Fruit fly (Drosophila melanogaster) whole organism, embryonic: ENCODE measurements around the gene Tpr2.
A peak's percentile ranks its signal among the peaks of the same experiment; 100 is the strongest.

Experiments
- Abd-B ChIP-seq: fragments of 200-800 bp; sonication (Bioruptor generic); optimal IDR thresholded peaks from 2 replicates; lab custom pipeline; 2018; ENCODE audit warnings: missing biosample characterization, mild to moderate bottlenecking, missing genetic modification characterization, moderate library complexity
- Ada2b ChIP-seq: fragments of 200-800 bp; sonication (Bioruptor generic); IDR thresholded peaks from 2 replicates; pipeline ENCODE4 v1.3.6; 2022; ENCODE audit warnings: missing biosample characterization, missing genetic modification characterization
- Aef1 ChIP-seq: fragments of 200-800 bp; sonication (Bioruptor generic); IDR thresholded peaks from 3 replicates; pipeline ENCODE4 v1.3.6; 2022; ENCODE audit warnings: missing biosample characterization, missing genetic modification characterization
- Antp ChIP-seq: fragments of 200-800 bp; sonication (Bioruptor generic); optimal IDR thresholded peaks from 3 replicates; lab custom pipeline; 2016; ENCODE audit warnings: missing biosample characterization, missing genetic modification characterization
- Atf3 ChIP-seq: fragments of 200-800 bp; sonication (Bioruptor generic); optimal IDR thresholded peaks from 3 replicates; lab custom pipeline; 2016; ENCODE audit warnings: missing biosample characterization, missing genetic modification characterization
- Atf6 ChIP-seq: fragments of 200-800 bp; sonication (Bioruptor generic); IDR thresholded peaks from 2 replicates; pipeline ENCODE4 v1.3.6; 2022; ENCODE audit warnings: missing biosample characterization, missing genetic modification characterization
- Blimp-1 ChIP-seq: fragments of 200-800 bp; sonication (Bioruptor generic); optimal IDR thresholded peaks from 3 replicates; lab custom pipeline; 2018; ENCODE audit warnings: missing biosample characterization, missing genetic modification characterization, mild to moderate bottlenecking, moderate library complexity, missing genetic modification reagents
- CG11085 ChIP-seq: fragments of 200-800 bp; sonication (Bioruptor generic); IDR thresholded peaks from 2 replicates; pipeline ENCODE4 v1.3.6; 2022; ENCODE audit warnings: missing biosample characterization, missing genetic modification characterization
- CG12769 ChIP-seq: fragments of 200-800 bp; sonication (Bioruptor generic); optimal IDR thresholded peaks from 2 replicates; lab custom pipeline; 2019; ENCODE audit warnings: missing biosample characterization, mild to moderate bottlenecking, missing genetic modification characterization, moderate library complexity
- CG13624 ChIP-seq: fragments of 200-800 bp; sonication (Bioruptor generic); optimal IDR thresholded peaks from 2 replicates; lab custom pipeline; 2016; ENCODE audit warnings: missing biosample characterization, missing genetic modification characterization
- CG14710 ChIP-seq: fragments of 200-800 bp; sonication (Bioruptor generic); optimal IDR thresholded peaks from 3 replicates; lab custom pipeline; 2019; ENCODE audit warnings: missing biosample characterization, mild to moderate bottlenecking, missing genetic modification characterization, moderate library complexity
- CG14860 ChIP-seq: fragments of 200-800 bp; sonication (Bioruptor generic); IDR thresholded peaks from 3 replicates; pipeline ENCODE4 v1.3.6; 2022; ENCODE audit warnings: missing biosample characterization, missing genetic modification characterization; ENCODE audit not compliant: partially characterized antibody
- CG1529 ChIP-seq: fragments of 200-800 bp; sonication (Bioruptor generic); optimal IDR thresholded peaks from 3 replicates; lab custom pipeline; 2018; ENCODE audit warnings: missing biosample characterization, missing genetic modification characterization
- CG17802 ChIP-seq: fragments of 200-800 bp; sonication (Bioruptor generic); optimal IDR thresholded peaks from 2 replicates; lab custom pipeline; 2018; ENCODE audit warnings: missing biosample characterization, mild to moderate bottlenecking, missing genetic modification characterization, moderate library complexity
- CG32772 ChIP-seq: fragments of 200-800 bp; sonication (Bioruptor generic); IDR thresholded peaks from 2 replicates; pipeline ENCODE4 v1.3.6; 2022; ENCODE audit warnings: missing biosample characterization, missing genetic modification characterization
- CG34376 ChIP-seq: fragments of 200-800 bp; sonication (Bioruptor generic); optimal IDR thresholded peaks from 2 replicates; lab custom pipeline; 2018; ENCODE audit warnings: missing biosample characterization, mild to moderate bottlenecking, missing genetic modification characterization
- CG42726 ChIP-seq: fragments of 200-800 bp; sonication (Bioruptor generic); IDR thresholded peaks from 2 replicates; pipeline ENCODE4 v1.3.6; 2022; ENCODE audit warnings: missing biosample characterization, missing genetic modification characterization; ENCODE audit not compliant: partially characterized antibody
- CG4707 ChIP-seq: fragments of 200-800 bp; sonication (Bioruptor generic); optimal IDR thresholded peaks from 2 replicates; lab custom pipeline; 2018; ENCODE audit warnings: missing biosample characterization, mild to moderate bottlenecking, missing genetic modification characterization, moderate library complexity
- CG6272 ChIP-seq: fragments of 200-800 bp; sonication (Bioruptor generic); IDR thresholded peaks from 2 replicates; pipeline ENCODE4 v1.3.6; 2022; ENCODE audit warnings: missing biosample characterization, missing genetic modification characterization
- CG7556 ChIP-seq: fragments of 200-800 bp; sonication (Bioruptor generic); optimal IDR thresholded peaks from 2 replicates; lab custom pipeline; 2017; ENCODE audit warnings: missing biosample characterization, mild to moderate bottlenecking, missing genetic modification characterization
- CG7839 ChIP-seq: fragments of 200-800 bp; sonication (Bioruptor generic); optimal IDR thresholded peaks from 3 replicates; lab custom pipeline; 2018; ENCODE audit warnings: missing biosample characterization, mild to moderate bottlenecking, missing genetic modification characterization, moderate library complexity
- CG8944 ChIP-seq: fragments of 200-800 bp; sonication (Bioruptor generic); optimal IDR thresholded peaks from 3 replicates; lab custom pipeline; 2016; ENCODE audit warnings: missing biosample characterization, missing genetic modification characterization
- CTCF ChIP-seq: fragments of 200-800 bp; sonication (Bioruptor generic); optimal IDR thresholded peaks from 2 replicates; lab custom pipeline; 2017; ENCODE audit warnings: missing biosample characterization, mild to moderate bottlenecking, missing genetic modification characterization, moderate library complexity
- Camta ChIP-seq: fragments of 200-800 bp; sonication (Bioruptor generic); optimal IDR thresholded peaks from 2 replicates; lab custom pipeline; 2016; ENCODE audit warnings: missing biosample characterization, missing genetic modification characterization
- Dek ChIP-seq: fragments of 200-800 bp; sonication (Bioruptor generic); optimal IDR thresholded peaks from 3 replicates; lab custom pipeline; 2019; ENCODE audit warnings: missing biosample characterization, mild to moderate bottlenecking, missing genetic modification characterization, moderate library complexity
- Dfd ChIP-seq, 2 experiments: fragments of >200 bp; optimal IDR thresholded peaks; 2 replicates each; lab custom pipeline; 2017; ENCODE audit warnings: missing biosample characterization in 2 of 2, missing genetic modification characterization in 2 of 2
- E2f2 ChIP-seq: fragments of 200-800 bp; sonication (Bioruptor generic); IDR thresholded peaks from 2 replicates; pipeline ENCODE4 v1.3.6; 2022; ENCODE audit warnings: missing biosample characterization, missing genetic modification characterization
- Ets65A ChIP-seq: fragments of 200-800 bp; sonication (Bioruptor generic); peaks from one replicate; lab custom pipeline; 2016; ENCODE audit warnings: missing biosample characterization, missing genetic modification characterization
- Ets97D ChIP-seq: fragments of 200-800 bp; sonication (Bioruptor generic); optimal IDR thresholded peaks from 3 replicates; lab custom pipeline; 2016; ENCODE audit warnings: missing biosample characterization, missing genetic modification characterization
- Myb ChIP-seq: fragments of 200-800 bp; sonication (Bioruptor generic); optimal IDR thresholded peaks from 2 replicates; lab custom pipeline; 2016; ENCODE audit warnings: missing biosample characterization, missing genetic modification characterization
- Ptx1 ChIP-seq: fragments of 200-800 bp; sonication (Bioruptor generic); IDR thresholded peaks from 2 replicates; pipeline ENCODE4 v1.3.6; 2022; ENCODE audit warnings: missing biosample characterization, missing genetic modification characterization
- Stat92E ChIP-seq, 3 experiments: fragments of >200 bp in 2 of 3; fragments of 200-800 bp in 1 of 3; sonication (Bioruptor generic) in 1 of 3; optimal IDR thresholded peaks; 2 replicates each; lab custom pipeline; 2017 to 2019; ENCODE audit warnings: missing biosample characterization in 3 of 3, missing genetic modification characterization in 3 of 3, mild to moderate bottlenecking in 1 of 3, moderate library complexity in 1 of 3
- Trl ChIP-seq, 3 experiments: fragments of >200 bp in 2 of 3; fragments of 200-800 bp in 1 of 3; sonication (Bioruptor generic) in 1 of 3; optimal IDR thresholded peaks; 2 replicates in 1 of 3; 3 replicates in 2 of 3; lab custom pipeline; 2016 to 2017; ENCODE audit warnings: missing biosample characterization in 1 of 3, missing genetic modification characterization in 1 of 3
- chif ChIP-seq, 2 experiments: fragments of 200-800 bp; sonication (Bioruptor generic); optimal IDR thresholded peaks; 3 replicates each; lab custom pipeline; 2016; ENCODE audit warnings: missing biosample characterization in 2 of 2, missing genetic modification characterization in 2 of 2
- disco-r ChIP-seq: fragments of 200-800 bp; sonication (Bioruptor generic); optimal IDR thresholded peaks from 2 replicates; lab custom pipeline; 2016; ENCODE audit warnings: missing biosample characterization, missing genetic modification characterization
- ewg ChIP-seq: fragments of 200-800 bp; sonication (Bioruptor generic); optimal IDR thresholded peaks from 3 replicates; lab custom pipeline; 2017; ENCODE audit warnings: mild to moderate bottlenecking, missing biosample characterization, missing genetic modification reagents, missing genetic modification characterization
- grn ChIP-seq: fragments of 200-800 bp; sonication (Bioruptor generic); optimal IDR thresholded peaks from 3 replicates; lab custom pipeline; 2017; ENCODE audit warnings: missing biosample characterization, missing genetic modification characterization
- ind ChIP-seq: fragments of 200-800 bp; sonication (Bioruptor generic); optimal IDR thresholded peaks from 3 replicates; lab custom pipeline; 2016; ENCODE audit warnings: missing biosample characterization, missing genetic modification characterization
- jigr1 ChIP-seq: fragments of 200-800 bp; sonication (Bioruptor generic); IDR thresholded peaks from 3 replicates; pipeline ENCODE4 v1.3.6; 2022; ENCODE audit warnings: missing biosample characterization, missing genetic modification characterization
- kay ChIP-seq: fragments of 200-800 bp; sonication (Bioruptor generic); optimal IDR thresholded peaks from 2 replicates; lab custom pipeline; 2016; ENCODE audit warnings: missing biosample characterization, missing genetic modification characterization
- nom ChIP-seq: fragments of 200-800 bp; sonication (Bioruptor generic); optimal IDR thresholded peaks from 2 replicates; lab custom pipeline; 2017; ENCODE audit warnings: missing biosample characterization, missing genetic modification characterization, mild to moderate bottlenecking, moderate library complexity, missing genetic modification reagents
- odd ChIP-seq: fragments of 200-800 bp; sonication (Bioruptor generic); optimal IDR thresholded peaks from 2 replicates; lab custom pipeline; 2017; ENCODE audit warnings: missing biosample characterization, mild to moderate bottlenecking, missing genetic modification characterization
- onecut ChIP-seq: fragments of 200-800 bp; sonication (Bioruptor generic); IDR thresholded peaks from 2 replicates; pipeline ENCODE4 v1.3.6; 2022; ENCODE audit warnings: missing biosample characterization, missing genetic modification characterization
- run ChIP-seq: fragments of 200-800 bp; sonication (Bioruptor generic); optimal IDR thresholded peaks from 3 replicates; lab custom pipeline; 2018; ENCODE audit warnings: missing biosample characterization, mild to moderate bottlenecking, missing genetic modification characterization
- sima ChIP-seq: fragments of 200-800 bp; sonication (Bioruptor generic); optimal IDR thresholded peaks from 2 replicates; lab custom pipeline; 2016; ENCODE audit warnings: missing biosample characterization, missing genetic modification characterization
- tx ChIP-seq: fragments of 200-800 bp; sonication (Bioruptor generic); optimal IDR thresholded peaks from 2 replicates; lab custom pipeline; 2016; ENCODE audit warnings: missing biosample characterization, missing genetic modification characterization
- vfl ChIP-seq: fragments of 200-800 bp; sonication (Bioruptor generic); optimal IDR thresholded peaks from 2 replicates; lab custom pipeline; 2016; ENCODE audit warnings: missing biosample characterization, missing genetic modification characterization
- vnd ChIP-seq: fragments of 200-800 bp; sonication (Bioruptor generic); IDR thresholded peaks from 3 replicates; pipeline ENCODE4 v1.3.6; 2022; ENCODE audit warnings: missing biosample characterization, missing genetic modification characterization; ENCODE audit not compliant: partially characterized antibody
- vvl ChIP-seq: fragments of 200-800 bp; sonication (Bioruptor generic); IDR thresholded peaks from 2 replicates; pipeline ENCODE4 v1.3.6; 2022; ENCODE audit warnings: missing biosample characterization, missing genetic modification characterization

The Tpr2 gene

DNA sequence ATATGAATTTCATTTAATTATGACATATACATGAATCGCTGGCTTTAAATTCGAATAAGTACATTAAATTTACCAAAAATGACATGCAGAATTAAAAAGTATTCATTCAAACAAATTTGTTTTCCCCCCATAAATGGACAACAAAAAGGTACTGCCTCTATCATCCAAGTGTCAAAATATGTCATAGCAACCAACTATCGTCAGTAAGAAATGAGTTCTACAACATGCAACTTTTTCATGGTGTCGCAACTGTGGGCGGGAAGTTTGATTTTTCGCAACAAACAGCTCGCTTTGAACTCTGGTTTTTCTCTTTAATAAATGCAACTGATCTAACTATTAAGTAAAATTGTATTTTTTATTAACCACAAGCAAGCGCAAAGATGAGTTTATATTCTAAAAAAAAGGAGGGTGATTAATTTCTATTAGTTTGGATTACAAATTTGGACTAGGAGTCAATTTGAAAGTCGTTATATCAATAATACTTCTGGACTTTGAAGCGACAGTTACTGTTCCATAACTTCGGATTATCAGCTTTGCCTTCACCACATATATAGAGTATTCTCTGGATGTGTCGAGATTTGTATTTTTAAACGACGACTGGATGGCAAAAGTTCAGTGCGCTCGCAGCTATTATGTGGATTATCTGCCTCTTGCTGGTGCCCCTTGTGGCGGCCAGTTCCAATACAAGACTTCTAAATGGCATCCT, 3.6 kb upstream of the Tpr2 start, which contains the start of gene Nepl8 (continued):
- TF ChIP-seq Myb: peak; percentile 77
- no peak for TF ChIP-seq jigr1 (GFP tag; lab: Robert Waterston, UW)
- TF ChIP-seq kay (GFP tag; lab: Kevin White, UChicago): no peak
- TF ChIP-seq CG13624 (GFP tag; lab: Kevin White, UChicago): peak; percentile 59
- TF ChIP-seq CG4707 (GFP tag; lab: Kevin White, UChicago): peak; percentile 82
- no peak for TF ChIP-seq grn (GFP tag; lab: Kevin White, UChicago)
- TF ChIP-seq Aef1: peak; percentile 25; the same call in 2 of the 3 replicates
- TF ChIP-seq Stat92E (GFP tag; optimal IDR thresholded peaks at IDR 0.05; lab: Kevin White, UChicago): peak in 1 of 3 experiments; percentile 39
- TF ChIP-seq Ets97D (GFP tag; lab: Kevin White, UChicago): peak; percentile 85
- TF ChIP-seq Camta (GFP tag; lab: Kevin White, UChicago): no peak
- TF ChIP-seq CG7556: no peak
- peak; percentile 58 for TF ChIP-seq CG8944 (GFP tag; lab: Kevin White, UChicago)
- peak; percentile 75 for TF ChIP-seq Dek (tag; lab: Kevin White, UChicago)
- peak; percentile 68 for TF ChIP-seq vvl (GFP tag; lab: Robert Waterston, UW)
- TF ChIP-seq CG17802 (tag; lab: Kevin White, UChicago): no peak
- peak; percentile 42 for TF ChIP-seq CG7839 (tag; lab: Kevin White, UChicago)
- no peak for TF ChIP-seq CG34376 (GFP tag; lab: Kevin White, UChicago)
- TF ChIP-seq onecut (GFP tag; lab: Robert Waterston, UW): no peak
- peak; percentile 54 for TF ChIP-seq vfl (GFP tag; lab: Kevin White, UChicago)
- peak; percentile 50 for TF ChIP-seq Abd-B (GFP tag; lab: Kevin White, UChicago)
- peak; percentile 100 for TF ChIP-seq E2f2 (GFP tag; lab: Robert Waterston, UW)
- TF ChIP-seq vnd: no peak
- TF ChIP-seq Antp (GFP tag; lab: Kevin White, UChicago): peak; percentile 47
- no peak for TF ChIP-seq disco-r (GFP tag; lab: Kevin White, UChicago)
- peak; percentile 34; the same call in 1 of the 2 replicates for TF ChIP-seq CG32772 (GFP tag; lab: Robert Waterston, UW)
- TF ChIP-seq Ada2b: no peak
- TF ChIP-seq CG1529 (GFP tag; lab: Kevin White, UChicago): no peak
- TF ChIP-seq CTCF (GFP tag; lab: Kevin White, UChicago): peak; percentile 69
- TF ChIP-seq tx (GFP tag; lab: Kevin White, UChicago): peak; percentile 20
- TF ChIP-seq CG11085 (GFP tag; lab: Robert Waterston, UW): peak; percentile 49; the same call in 1 of the 2 replicates
- peak; percentile 57; the same call in 1 of the 2 replicates for TF ChIP-seq CG6272 (GFP tag; lab: Robert Waterston, UW)
- peak; percentile 20 for TF ChIP-seq ind (GFP tag; lab: Kevin White, UChicago)
- TF ChIP-seq Blimp-1 (GFP tag; lab: Kevin White, UChicago): peak; percentile 14
- TF ChIP-seq nom: peak; percentile 71
- TF ChIP-seq Ets65A: peak; percentile 96
- TF ChIP-seq Atf6: no peak
- TF ChIP-seq CG42726 (GFP tag; lab: Robert Waterston, UW): peak; percentile 87
- peak; percentile 41 for TF ChIP-seq CG12769
- TF ChIP-seq Dfd (GFP tag; optimal IDR thresholded peaks at IDR 0.05; lab: Kevin White, UChicago): no peak
- no peak for TF ChIP-seq CG14860
- no peak for TF ChIP-seq Trl (optimal IDR thresholded peaks at IDR 0.05; lab: Kevin White, UChicago)
- peak; percentile 20 for TF ChIP-seq Trl (GFP tag; optimal IDR thresholded peaks at IDR 0.05; lab: Kevin White, UChicago)
- TF ChIP-seq Atf3 (GFP tag; lab: Kevin White, UChicago): peak; percentile 16
- peak; percentile 74 for TF ChIP-seq CG14710 (tag; lab: Kevin White, UChicago)
- peak; percentile 47 for TF ChIP-seq odd (GFP tag; lab: Kevin White, UChicago)
- TF ChIP-seq run (tag; lab: Kevin White, UChicago): no peak
- TF ChIP-seq sima: no peak
- peak; percentile 38 to 75 for TF ChIP-seq chif (GFP tag; optimal IDR thresholded peaks at IDR 0.05; lab: Kevin White, UChicago)
- 0 out of 2 replicates have a peak, but pooled peaks have one; percentile 5 for TF ChIP-seq Ptx1 (GFP tag; lab: Robert Waterston, UW)
- peak; percentile 29 for TF ChIP-seq ewg (GFP tag; lab: Kevin White, UChicago)
